Worm (Caenorhabditis elegans) whole organism, L4 larva: ENCODE measurements around the gene srw-31.

Source experiments
- F37D6.2 ChIP-seq: sonication (generic microtip); optimal IDR thresholded peaks from 2 replicates; lab custom pipeline; 2016; ENCODE audit warnings: mild to moderate bottlenecking, missing genetic modification characterization, missing compliant biosample characterization
- Y5F2A.4 ChIP-seq: fragments of 200-800 bp; sonication (Bioruptor generic); optimal IDR thresholded peaks from 2 replicates; lab custom pipeline; 2018; ENCODE audit warnings: mild to moderate bottlenecking, missing genetic modification characterization, missing compliant biosample characterization
- aha-1 ChIP-seq: fragments of 150-350 bp; peaks from one replicate; lab custom pipeline; 2014; ENCODE audit warnings: missing biosample characterization, missing genetic modification characterization
- ceh-62 ChIP-seq: sonication (generic microtip); optimal IDR thresholded peaks from 2 replicates; lab custom pipeline; 2017; ENCODE audit warnings: missing biosample characterization, missing genetic modification characterization
- daf-12 ChIP-seq: fragments of 150-350 bp; optimal IDR thresholded peaks from 2 replicates; lab custom pipeline; 2014; ENCODE audit warnings: missing biosample characterization, missing genetic modification reagents, missing genetic modification characterization
- daf-16 ChIP-seq, 3 experiments: sonication (generic microtip); optimal IDR thresholded peaks; 2 replicates each; lab custom pipeline; 2016 to 2017; ENCODE audit warnings: missing genetic modification characterization in 3 of 3, missing genetic modification reagents in 3 of 3, mild to moderate bottlenecking in 2 of 3, missing compliant biosample characterization in 2 of 3, missing biosample characterization in 1 of 3, moderate library complexity in 1 of 3
- daf-19 ChIP-seq: fragments of 200-800 bp; sonication (Bioruptor generic); conservative IDR thresholded peaks from 2 replicates; pipeline ENCODE4 v1.3.6; 2022; ENCODE audit warnings: missing genetic modification characterization, missing compliant biosample characterization
- dmd-6 ChIP-seq: fragments of 200-800 bp; sonication (Bioruptor generic); IDR thresholded peaks from 2 replicates; pipeline ENCODE4 v1.3.6; 2022; ENCODE audit warnings: missing genetic modification reagents, missing genetic modification characterization, missing compliant biosample characterization
- dmd-8 ChIP-seq: fragments of 200-800 bp; sonication (Bioruptor generic); IDR thresholded peaks from 2 replicates; pipeline ENCODE4 v1.3.6; 2022; ENCODE audit warnings: missing genetic modification characterization, missing compliant biosample characterization
- dmd-9 ChIP-seq: fragments of 200-800 bp; sonication (Bioruptor generic); IDR thresholded peaks from 2 replicates; pipeline ENCODE4 v1.3.6; 2022; ENCODE audit warnings: missing genetic modification reagents, missing genetic modification characterization, missing compliant biosample characterization
- dve-1 ChIP-seq: sonication (generic microtip); optimal IDR thresholded peaks from 2 replicates; lab custom pipeline; 2017; ENCODE audit warnings: antibody characterized with exemption, mild to moderate bottlenecking, missing genetic modification characterization, missing compliant biosample characterization; ENCODE audit not compliant: insufficient read depth
- egl-27 ChIP-seq: sonication (generic microtip); optimal IDR thresholded peaks from 3 replicates; lab custom pipeline; 2017; ENCODE audit warnings: missing biosample characterization, missing genetic modification reagents, missing genetic modification characterization
- egl-43 ChIP-seq: fragments of 200-800 bp; sonication (Bioruptor generic); IDR thresholded peaks from 2 replicates; pipeline ENCODE4 v1.3.6; 2022; ENCODE audit warnings: missing genetic modification reagents, missing genetic modification characterization, missing compliant biosample characterization
- gei-8 ChIP-seq: fragments of 200-800 bp; sonication (Bioruptor generic); optimal IDR thresholded peaks from 2 replicates; lab custom pipeline; 2018; ENCODE audit warnings: mild to moderate bottlenecking, missing genetic modification characterization, missing compliant biosample characterization
- lin-13 ChIP-seq: fragments of 150-350 bp; optimal IDR thresholded peaks from 2 replicates; lab custom pipeline; 2014; ENCODE audit warnings: missing biosample characterization, missing genetic modification reagents, missing genetic modification characterization
- lin-29 ChIP-seq: fragments of 200-800 bp; sonication (Bioruptor generic); IDR thresholded peaks from 2 replicates; pipeline ENCODE4 v1.3.6; 2022; ENCODE audit warnings: missing genetic modification reagents, missing genetic modification characterization, missing compliant biosample characterization
- mdl-1 ChIP-seq, 2 experiments: fragments of 150-350 bp in 1 of 2; sonication (generic microtip) in 1 of 2; optimal IDR thresholded peaks; 2 replicates each; lab custom pipeline; 2014 to 2017; ENCODE audit warnings: missing biosample characterization in 2 of 2, missing genetic modification characterization in 2 of 2
- mxl-2 ChIP-seq: fragments of 200-800 bp; sonication (Bioruptor generic); conservative IDR thresholded peaks from 2 replicates; pipeline ENCODE4 v1.3.6; 2022; ENCODE audit warnings: missing genetic modification reagents, missing genetic modification characterization, missing compliant biosample characterization
- nhr-111 ChIP-seq: fragments of 200-800 bp; sonication (Bioruptor generic); optimal IDR thresholded peaks from 2 replicates; lab custom pipeline; 2018; ENCODE audit warnings: mild to moderate bottlenecking, missing genetic modification characterization, missing compliant biosample characterization
- nhr-41 ChIP-seq: fragments of 200-800 bp; sonication (Bioruptor generic); IDR thresholded peaks from 2 replicates; pipeline ENCODE4 v1.3.6; 2022; ENCODE audit warnings: missing genetic modification reagents, missing genetic modification characterization, missing compliant biosample characterization
- nhr-48 ChIP-seq: sonication (generic microtip); optimal IDR thresholded peaks from 2 replicates; lab custom pipeline; 2016; ENCODE audit warnings: mild to moderate bottlenecking, missing genetic modification characterization, missing compliant biosample characterization
- nhr-6 ChIP-seq: fragments of 150-350 bp; optimal IDR thresholded peaks from 2 replicates; lab custom pipeline; 2014; ENCODE audit warnings: missing biosample characterization, missing genetic modification characterization
- saeg-2 ChIP-seq: fragments of 200-800 bp; sonication (Bioruptor generic); IDR thresholded peaks from 2 replicates; pipeline ENCODE4 v1.3.6; 2022; ENCODE audit warnings: missing genetic modification reagents, missing genetic modification characterization, missing compliant biosample characterization
- sdz-12 ChIP-seq: fragments of 200-800 bp; sonication (Bioruptor generic); optimal IDR thresholded peaks from 2 replicates; lab custom pipeline; 2018; ENCODE audit warnings: mild to moderate bottlenecking, missing genetic modification characterization, missing compliant biosample characterization
- set-16 ChIP-seq: fragments of 200-800 bp; sonication (Bioruptor generic); IDR thresholded peaks from 2 replicates; pipeline ENCODE4 v1.3.6; 2022; ENCODE audit warnings: missing genetic modification reagents, missing genetic modification characterization, missing compliant biosample characterization
- spr-1 ChIP-seq: sonication (generic microtip); optimal IDR thresholded peaks from 2 replicates; lab custom pipeline; 2016; ENCODE audit warnings: mild to moderate bottlenecking, missing genetic modification characterization, missing compliant biosample characterization
- tra-1 ChIP-seq: fragments of 200-800 bp; sonication (Bioruptor generic); IDR thresholded peaks from 2 replicates; pipeline ENCODE4 v1.3.6; 2022; ENCODE audit warnings: missing genetic modification reagents, missing genetic modification characterization, missing compliant biosample characterization
- unc-130 ChIP-seq: sonication (generic microtip); optimal IDR thresholded peaks from 2 replicates; lab custom pipeline; 2016; ENCODE audit warnings: missing genetic modification reagents, missing genetic modification characterization, missing compliant biosample characterization
- unc-39 ChIP-seq: sonication (generic microtip); optimal IDR thresholded peaks from 2 replicates; lab custom pipeline; 2017; ENCODE audit warnings: missing biosample characterization, missing genetic modification characterization
- zag-1 ChIP-seq: fragments of 150-350 bp; optimal IDR thresholded peaks from 2 replicates; lab custom pipeline; 2014; ENCODE audit warnings: missing biosample characterization, missing genetic modification characterization
- zfp-3 ChIP-seq: fragments of 200-800 bp; sonication (Bioruptor generic); conservative IDR thresholded peaks from 2 replicates; pipeline ENCODE4 v1.3.6; 2022; ENCODE audit warnings: missing genetic modification reagents, missing genetic modification characterization, missing compliant biosample characterization

The srw-31 gene

ce11 chrV:17473699-17474098 lies 32.7 kb upstream of the srw-31 start, which contains the start of gene srh-123:
Gene srh-123, plus strand, starts transcription at chrV:17473999.
- TF ChIP-seq dmd-6 (GFP tag; lab: Robert Waterston, UW): no peak
- TF ChIP-seq nhr-111: no peak
- TF ChIP-seq egl-27: no peak
- no peak for TF ChIP-seq egl-43
- no peak for TF ChIP-seq nhr-48
- no peak for TF ChIP-seq Y5F2A.4 (GFP tag; lab: Kevin White, UChicago)
- no peak for TF ChIP-seq set-16 (GFP tag; lab: Robert Waterston, UW)
- no peak for TF ChIP-seq unc-39 (tag; lab: Kevin White, UChicago)
- no peak for TF ChIP-seq dmd-8
- TF ChIP-seq F37D6.2 (tag; lab: Kevin White, UChicago): no peak
- no peak for TF ChIP-seq unc-130 (GFP tag; lab: Kevin White, UChicago)
- no peak for TF ChIP-seq dve-1
- no peak for TF ChIP-seq nhr-41

DNA sequence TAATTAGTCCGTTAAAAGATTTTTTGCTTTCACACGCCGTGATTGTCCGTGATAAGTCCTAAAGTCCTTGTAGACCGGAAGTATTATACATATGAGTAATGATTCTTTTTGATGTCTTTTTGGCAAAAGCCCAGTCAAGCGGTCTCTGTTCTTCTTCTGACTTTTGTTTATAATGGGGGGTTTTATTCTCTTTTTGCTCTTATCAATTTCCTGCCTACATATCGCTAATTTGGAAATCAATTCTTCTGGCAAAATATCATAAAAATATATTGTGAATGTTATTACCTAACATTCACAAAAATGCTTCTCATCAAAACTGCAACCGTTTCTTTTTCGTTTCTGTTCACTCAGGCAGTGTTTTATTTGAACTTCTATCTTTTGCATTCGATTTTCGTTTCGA lies 29.9 kb upstream of the srw-31 start, which contains the start of gene srbc-61:
srbc-61 (plus strand) TSS at position 301 of the 400 bp plus-strand sequence.
- TF ChIP-seq nhr-6 (tag; lab: Kevin White, UChicago) (no peak), daf-19 (no peak), zag-1 (tag; lab: Kevin White, UChicago) (no peak), ceh-62 (tag; lab: Kevin White, UChicago) (no peak), mdl-1 (tag; optimal IDR thresholded peaks at IDR 0.05; lab: Kevin White, UChicago) (no peak)

ce11 chrV:17485078-17485477 lies 21.3 kb upstream of the srw-31 start, which contains the start of gene srh-111:
Gene srh-111, minus strand, starts transcription at chrV:17485178.
- TF ChIP-seq nhr-48 (no peak), ceh-62 (tag; lab: Kevin White, UChicago) (no peak), tra-1 (no peak), spr-1 (tag; lab: Kevin White, UChicago) (no peak), gei-8 (GFP tag; lab: Kevin White, UChicago) (no peak), dmd-9 (GFP tag; lab: Robert Waterston, UW) (no peak), mxl-2 (GFP tag; lab: Robert Waterston, UW) (no peak), zag-1 (tag; lab: Kevin White, UChicago) (no peak), daf-12 (tag; lab: Kevin White, UChicago) (no peak), lin-29 (GFP tag; lab: Robert Waterston, UW) (no peak), dmd-6 (GFP tag; lab: Robert Waterston, UW) (no peak)

DNA sequence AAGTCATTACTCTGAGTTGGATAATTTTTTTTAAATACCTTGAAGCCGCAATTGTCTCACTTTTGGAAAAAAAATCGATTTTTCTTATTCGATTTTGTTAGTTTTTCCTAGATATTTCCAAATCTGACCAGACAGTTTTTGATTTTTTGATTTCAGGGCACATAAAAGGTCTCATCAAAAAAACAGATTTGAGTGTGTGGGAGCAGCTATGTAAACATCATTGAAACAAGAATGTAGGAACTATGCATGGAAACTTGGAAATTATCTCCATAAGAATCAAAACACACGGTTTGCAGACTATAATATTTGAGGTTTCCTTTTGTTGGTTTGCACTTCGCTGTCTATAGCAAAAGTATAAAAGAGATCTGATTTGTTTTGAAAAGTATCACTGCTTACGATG lies 20.4 kb upstream of the srw-31 start, which contains the start of gene scl-24:
scl-24 (plus strand) TSS at position 301 of the 400 bp plus-strand sequence.
- no peak for TF ChIP-seq tra-1
- TF ChIP-seq lin-13 (GFP tag; lab: Kevin White, UChicago): no peak
- no peak for TF ChIP-seq sdz-12 (GFP tag; lab: Kevin White, UChicago)
- no peak for TF ChIP-seq daf-12 (tag; lab: Kevin White, UChicago)
- TF ChIP-seq saeg-2 (GFP tag; lab: Robert Waterston, UW): no peak
- no peak for TF ChIP-seq daf-16 (GFP tag; optimal IDR thresholded peaks at IDR 0.05; lab: Kevin White, UChicago)
- TF ChIP-seq daf-16 (tag; optimal IDR thresholded peaks at IDR 0.05; lab: Kevin White, UChicago): no peak
- TF ChIP-seq aha-1 (tag; lab: Kevin White, UChicago): peak; percentile 8
- TF ChIP-seq unc-39 (tag; lab: Kevin White, UChicago): no peak

ce11 chrV:17493732-17494131 lies 12.7 kb upstream of the srw-31 start, which contains the start of gene fbxa-102:
Gene fbxa-102, minus strand, starts transcription at chrV:17493832.
- no peak for TF ChIP-seq unc-130 (GFP tag; lab: Kevin White, UChicago)
- TF ChIP-seq zfp-3: no peak
- no peak for TF ChIP-seq gei-8 (GFP tag; lab: Kevin White, UChicago)
